Worm (Caenorhabditis elegans): Measurements from ENCODE around the gene zipt-7.1.

Gene zipt-7.1

ce11 chrIV:17335031-17335430 lies 47.1 kb upstream of the zipt-7.1 start, which contains the start of gene C49C3.8 (continued):
- TF ChIP-seq unc-30 (tag; optimal IDR thresholded peaks at IDR 0.05) (no peak), ceh-63 (GFP tag; optimal IDR thresholded peaks at IDR 0.05) (no peak), mep-1 (tag; optimal IDR thresholded peaks at IDR 0.05) (peak; percentile 29), nhr-77 (tag; optimal IDR thresholded peaks at IDR 0.05) (no peak), lin-39 (tag; optimal IDR thresholded peaks at IDR 0.05) (no peak), snu-23 (GFP tag; optimal IDR thresholded peaks at IDR 0.05) (no peak)

ce11 chrIV:17333542-17334281 lies 45.8 kb upstream of the zipt-7.1 start, which contains the start of gene C49C3.15:
TSS of gene C49C3.15 (plus strand) at chrIV:17334231.
- TF ChIP-seq vab-15 (tag; optimal IDR thresholded peaks at IDR 0.05) (no peak), pax-3 (tag; optimal IDR thresholded peaks at IDR 0.05) (no peak), nhr-71 (tag; optimal IDR thresholded peaks at IDR 0.05) (peak; percentile 16), rnt-1 (tag; optimal IDR thresholded peaks at IDR 0.05) (peak; percentile 14), aly-2 (tag; optimal IDR thresholded peaks at IDR 0.05) (no peak), fkh-10 (GFP tag; optimal IDR thresholded peaks at IDR 0.05) (no peak), lin-14 (GFP tag; optimal IDR thresholded peaks at IDR 0.05) (peak; percentile 63), snu-23 (GFP tag; optimal IDR thresholded peaks at IDR 0.05) (peak; percentile 30), efl-1 (optimal IDR thresholded peaks at IDR 0.05) (peak; percentile 15 to 42), efl-1 (GFP tag; optimal IDR thresholded peaks at IDR 0.05 in 1 of 2) (peak; percentile 12 to 86), F16B12.6 (tag; optimal IDR thresholded peaks at IDR 0.05) (no peak), lin-35 (GFP tag; optimal IDR thresholded peaks at IDR 0.05) (peak in 1 of 2 experiments; percentile 51), lsy-2 (tag; optimal IDR thresholded peaks at IDR 0.05) (peak in 1 of 2 experiments; percentile 47), mep-1 (tag; optimal IDR thresholded peaks at IDR 0.05) (peak; percentile 48), nhr-47 (tag; optimal IDR thresholded peaks at IDR 0.05) (no peak), mdl-1 (tag; optimal IDR thresholded peaks at IDR 0.05) (peak in 1 of 2 experiments; percentile 22), dpl-1 (GFP tag; optimal IDR thresholded peaks at IDR 0.05) (peak in 1 of 3 experiments; percentile 21)

- no peak for TF ChIP-seq alr-1 (tag; optimal IDR thresholded peaks at IDR 0.05; ENCODE audit: borderline replicate concordance)
- TF ChIP-seq unc-98 (GFP tag; IDR thresholded peaks at IDR 0.05) = no peak
- TF ChIP-seq ztf-4 (tag; optimal IDR thresholded peaks at IDR 0.05) = no peak
- TF ChIP-seq xbp-1 (tag; optimal IDR thresholded peaks at IDR 0.05) = no peak
- no peak for TF ChIP-seq mef-2 (tag; optimal IDR thresholded peaks at IDR 0.05)
Measured at ce11 chrIV:17332261-17332660, 44.3 kb upstream of the zipt-7.1 start, which contains the start of gene C49C3.7. TSS of gene C49C3.7 (plus strand) at chrIV:17332561.

- TF ChIP-seq sup-37 (GFP tag; optimal IDR thresholded peaks at IDR 0.05) (no peak), snpc-4 (tag; optimal IDR thresholded peaks at IDR 0.05) (no peak), ceh-8 (GFP tag; optimal IDR thresholded peaks at IDR 0.05) (no peak), nhr-19 (GFP tag; conservative IDR thresholded peaks at IDR 0.05) (no peak), hpl-2 (GFP tag; optimal IDR thresholded peaks at IDR 0.05) (no peak), aha-1 (tag; optimal IDR thresholded peaks at IDR 0.05) (no peak), efl-1 (optimal IDR thresholded peaks at IDR 0.05) (peak; percentile 43 to 45), efl-1 (GFP tag; optimal IDR thresholded peaks at IDR 0.05 in 1 of 2) (peak; percentile 18 to 91), ets-5 (GFP tag; IDR thresholded peaks at IDR 0.05) (no peak), ceh-90 (tag; optimal IDR thresholded peaks at IDR 0.05) (no peak), pqm-1 (tag; optimal IDR thresholded peaks at IDR 0.05) (no peak), unc-86 (tag; optimal IDR thresholded peaks at IDR 0.05) (no peak), nhr-28 (tag; optimal IDR thresholded peaks at IDR 0.05) (no peak), ztf-11 (tag; optimal IDR thresholded peaks at IDR 0.05) (no peak), ztf-4 (tag; optimal IDR thresholded peaks at IDR 0.05) (no peak), hlh-4 (tag; optimal IDR thresholded peaks at IDR 0.05) (no peak), tlp-1 (tag; optimal IDR thresholded peaks at IDR 0.05) (no peak), lsy-2 (tag; optimal IDR thresholded peaks at IDR 0.05) (peak; percentile 6 to 56), hlh-17 (GFP tag; optimal IDR thresholded peaks at IDR 0.05; ENCODE audit: borderline replicate concordance) (no peak), zag-1 (tag; optimal IDR thresholded peaks at IDR 0.05) (no peak), sptf-1 (tag; optimal IDR thresholded peaks at IDR 0.05) (no peak), elt-3 (tag; optimal IDR thresholded peaks at IDR 0.05) (no peak), unc-98 (GFP tag; IDR thresholded peaks at IDR 0.05) (no peak), aly-2 (tag; optimal IDR thresholded peaks at IDR 0.05) (no peak), nhr-71 (tag; optimal IDR thresholded peaks at IDR 0.05) (peak; percentile 28), lir-3 (tag; optimal IDR thresholded peaks at IDR 0.05; ENCODE audit: poor library complexity) (no peak), snu-23 (GFP tag; optimal IDR thresholded peaks at IDR 0.05) (peak; percentile 24), lin-14 (GFP tag; optimal IDR thresholded peaks at IDR 0.05) (peak; percentile 18)
Measured at ce11 chrIV:17331100-17331577, 43.2 kb upstream of the zipt-7.1 start, which contains the start of gene C49C3.6. TSS of gene C49C3.6 (plus strand) at chrIV:17331527.
